Worm (Caenorhabditis elegans) whole organism, L3 larva: ENCODE data around the gene ZK355.3.

Experiments
- aly-2 ChIP-seq: fragments of 150-350 bp; optimal IDR thresholded peaks from 2 replicates; lab custom pipeline; 2014; ENCODE audit warnings: missing biosample characterization, missing genetic modification characterization
- ama-1 ChIP-seq: fragments of 150-350 bp; optimal IDR thresholded peaks from 2 replicates; lab custom pipeline; 2018
- ceh-28 ChIP-seq: fragments of 150-350 bp; optimal IDR thresholded peaks from 2 replicates; lab custom pipeline; 2014; ENCODE audit warnings: missing biosample characterization, missing genetic modification reagents, missing genetic modification characterization
- ceh-82 ChIP-seq: fragments of 150-350 bp; optimal IDR thresholded peaks from 2 replicates; lab custom pipeline; 2014; ENCODE audit warnings: missing biosample characterization, missing genetic modification characterization
- egl-27 ChIP-seq: sonication (generic microtip); optimal IDR thresholded peaks from 4 replicates; lab custom pipeline; 2017; ENCODE audit warnings: missing biosample characterization, missing genetic modification reagents, missing genetic modification characterization
- egl-5 ChIP-seq: fragments of 150-350 bp; optimal IDR thresholded peaks from 2 replicates; lab custom pipeline; 2017; ENCODE audit warnings: missing biosample characterization, missing genetic modification reagents, missing genetic modification characterization, inconsistent platforms
- elt-1 ChIP-seq: fragments of 150-350 bp; optimal IDR thresholded peaks from 2 replicates; lab custom pipeline; 2014; ENCODE audit warnings: missing biosample characterization, missing genetic modification characterization
- elt-2 ChIP-seq: sonication (generic microtip); optimal IDR thresholded peaks from 2 replicates; lab custom pipeline; 2016; ENCODE audit warnings: missing genetic modification reagents, mild to moderate bottlenecking, missing genetic modification characterization, missing compliant biosample characterization
- elt-3 ChIP-seq, 3 experiments: fragments of 150-350 bp in 1 of 3; sonication (generic microtip) in 2 of 3; optimal IDR thresholded peaks; 2 replicates in 2 of 3; 4 replicates in 1 of 3; lab custom pipeline; 2014 to 2017; ENCODE audit warnings: missing biosample characterization in 3 of 3, missing genetic modification characterization in 3 of 3
- eor-1 ChIP-seq, 2 experiments: fragments of 150-350 bp; optimal IDR thresholded peaks; 2 replicates each; lab custom pipeline; 2014 to 2018; ENCODE audit warnings: missing biosample characterization in 2 of 2, missing genetic modification characterization in 2 of 2
- fkh-10 ChIP-seq: sonication (generic microtip); optimal IDR thresholded peaks from 2 replicates; lab custom pipeline; 2017; ENCODE audit warnings: missing biosample characterization, missing genetic modification reagents, missing genetic modification characterization
- fkh-2 ChIP-seq: fragments of 150-350 bp; optimal IDR thresholded peaks from 2 replicates; lab custom pipeline; 2014; ENCODE audit warnings: missing biosample characterization, missing genetic modification reagents, missing genetic modification characterization
- fos-1 ChIP-seq: fragments of 150-350 bp; optimal IDR thresholded peaks from 2 replicates; lab custom pipeline; 2014; ENCODE audit warnings: missing biosample characterization, missing genetic modification characterization
- hmg-11 ChIP-seq: sonication (generic microtip); optimal IDR thresholded peaks from 2 replicates; lab custom pipeline; 2016; ENCODE audit warnings: missing genetic modification characterization, missing compliant biosample characterization
- jun-1 ChIP-seq: fragments of 150-350 bp; optimal IDR thresholded peaks from 2 replicates; lab custom pipeline; 2014; ENCODE audit warnings: missing biosample characterization, missing genetic modification reagents, missing genetic modification characterization
- lin-15B ChIP-seq: fragments of 150-350 bp; optimal IDR thresholded peaks from 2 replicates; lab custom pipeline; 2014; ENCODE audit warnings: missing biosample characterization, missing genetic modification characterization
- lin-39 ChIP-seq: fragments of 150-350 bp; optimal IDR thresholded peaks from 2 replicates; lab custom pipeline; 2018; ENCODE audit warnings: missing biosample characterization, missing genetic modification reagents, missing genetic modification characterization
- lsy-12 ChIP-seq: sonication (generic microtip); optimal IDR thresholded peaks from 2 replicates; lab custom pipeline; 2016; ENCODE audit warnings: mild to moderate bottlenecking, missing genetic modification characterization, missing compliant biosample characterization
- mdl-1 ChIP-seq: fragments of 150-350 bp; optimal IDR thresholded peaks from 2 replicates; lab custom pipeline; 2014; ENCODE audit warnings: missing biosample characterization, missing genetic modification characterization
- nfya-1 ChIP-seq: sonication (generic microtip); optimal IDR thresholded peaks from 2 replicates; lab custom pipeline; 2017; ENCODE audit warnings: missing genetic modification characterization, mild to moderate bottlenecking, missing compliant biosample characterization, antibody characterized with exemption, moderate library complexity; ENCODE audit not compliant: insufficient read depth
- nhr-12 ChIP-seq: fragments of 150-350 bp; optimal IDR thresholded peaks from 2 replicates; lab custom pipeline; 2014; ENCODE audit warnings: missing biosample characterization, missing genetic modification characterization
- nhr-23 ChIP-seq: fragments of 150-350 bp; optimal IDR thresholded peaks from 2 replicates; lab custom pipeline; 2014; ENCODE audit warnings: missing biosample characterization, missing genetic modification reagents, missing genetic modification characterization
- nhr-237 ChIP-seq: fragments of 150-350 bp; optimal IDR thresholded peaks from 2 replicates; lab custom pipeline; 2014; ENCODE audit warnings: missing biosample characterization, missing genetic modification characterization
- nhr-43 ChIP-seq: sonication (generic microtip); optimal IDR thresholded peaks from 2 replicates; lab custom pipeline; 2016; ENCODE audit warnings: mild to moderate bottlenecking, missing genetic modification characterization, missing compliant biosample characterization; ENCODE audit not compliant: poor library complexity, severe bottlenecking
- nhr-76 ChIP-seq: fragments of 150-350 bp; sonication (generic microtip); optimal IDR thresholded peaks from 5 replicates; lab custom pipeline; 2014; ENCODE audit warnings: missing biosample characterization, missing genetic modification characterization
- nhr-77 ChIP-seq: fragments of 150-350 bp; optimal IDR thresholded peaks from 2 replicates; lab custom pipeline; 2014; ENCODE audit warnings: missing biosample characterization, missing genetic modification characterization
- pha-4 ChIP-seq: fragments of 150-350 bp; optimal IDR thresholded peaks from 2 replicates; lab custom pipeline; 2014; ENCODE audit warnings: missing biosample characterization, missing genetic modification reagents, missing genetic modification characterization
- pqm-1 ChIP-seq: fragments of 150-350 bp; optimal IDR thresholded peaks from 2 replicates; lab custom pipeline; 2017; ENCODE audit warnings: missing biosample characterization, missing genetic modification characterization, inconsistent platforms
- sea-2 ChIP-seq: fragments of 150-350 bp; sonication (generic microtip); optimal IDR thresholded peaks from 4 replicates; lab custom pipeline; 2014; ENCODE audit warnings: missing biosample characterization, missing genetic modification reagents, missing genetic modification characterization
- skn-1 ChIP-seq: fragments of 150-350 bp; optimal IDR thresholded peaks from 2 replicates; lab custom pipeline; 2014; ENCODE audit warnings: missing biosample characterization, missing genetic modification characterization
- snpc-4 ChIP-seq: fragments of 150-350 bp; optimal IDR thresholded peaks from 2 replicates; lab custom pipeline; 2014; ENCODE audit warnings: missing biosample characterization, missing genetic modification characterization
- unc-39 ChIP-seq: sonication (generic microtip); optimal IDR thresholded peaks from 4 replicates; lab custom pipeline; 2017; ENCODE audit warnings: missing biosample characterization, missing genetic modification characterization
- unc-62 ChIP-seq: fragments of 150-350 bp; sonication (generic microtip); optimal IDR thresholded peaks from 4 replicates; lab custom pipeline; 2014; ENCODE audit warnings: missing biosample characterization, missing genetic modification reagents, missing genetic modification characterization
- ztf-11 ChIP-seq: fragments of 150-350 bp; optimal IDR thresholded peaks from 2 replicates; lab custom pipeline; 2014; ENCODE audit warnings: missing biosample characterization, missing genetic modification characterization

The ZK355.3 gene

ce11 chrII:2939681-2940080, 12.2 kb upstream of the ZK355.3 start:
- no peak for TF ChIP-seq egl-27
- TF ChIP-seq nhr-43 (tag; lab: Kevin White, UChicago), result no peak
- TF ChIP-seq fkh-2 (tag; lab: Kevin White, UChicago), result no peak
- TF ChIP-seq snpc-4 (tag; lab: Kevin White, UChicago), result no peak
- TF ChIP-seq mdl-1 (tag; lab: Kevin White, UChicago), result no peak
- TF ChIP-seq elt-2 (tag; lab: Kevin White, UChicago), result no peak
- TF ChIP-seq nhr-12 (tag; lab: Kevin White, UChicago), result no peak

DNA sequence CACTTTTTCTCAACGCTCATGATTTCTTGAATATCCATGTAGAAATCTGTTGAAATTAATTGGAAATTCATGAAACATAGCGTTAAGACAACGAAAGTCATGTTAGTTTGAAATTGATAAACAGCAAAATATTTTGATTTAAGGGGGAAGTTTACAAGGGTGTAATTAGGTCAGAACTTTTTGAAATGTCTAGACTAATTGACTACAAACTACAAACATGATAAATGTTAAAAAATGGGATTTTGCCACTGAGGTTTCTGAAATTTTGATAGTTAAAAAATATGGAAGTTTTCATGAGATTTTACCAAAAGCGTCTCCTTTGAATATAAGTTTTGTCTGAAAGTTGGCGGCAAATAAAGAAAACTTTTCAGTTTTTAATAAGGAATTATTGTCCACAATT, 10.4 kb upstream of the ZK355.3 start, which contains the start of gene irld-65:
Gene irld-65 (minus strand): TSS at position 101 of the 400 bp plus-strand sequence.
- no peak for TF ChIP-seq ceh-82 (tag; lab: Kevin White, UChicago)
- TF ChIP-seq fos-1 (tag; lab: Kevin White, UChicago), result no peak
- TF ChIP-seq egl-5 (tag; lab: Kevin White, UChicago), result no peak
- no peak for TF ChIP-seq elt-1 (tag; lab: Kevin White, UChicago)
- no peak for TF ChIP-seq lsy-12

- TF ChIP-seq egl-5 (tag; lab: Kevin White, UChicago), result no peak
- TF ChIP-seq aly-2, result no peak
- no peak for TF ChIP-seq nfya-1 (tag; lab: Kevin White, UChicago)
Measured at ce11 chrII:2934354-2934753, 6.9 kb upstream of the ZK355.3 start, which contains the start of gene irld-67. TSS of gene irld-67 (minus strand) at chrII:2934454.

- TF ChIP-seq sea-2 (GFP tag; lab: Kevin White, UChicago) (no peak), egl-5 (tag; lab: Kevin White, UChicago) (no peak), nhr-237 (tag; lab: Kevin White, UChicago) (no peak), hmg-11 (tag; lab: Kevin White, UChicago) (no peak), ceh-28 (tag; lab: Kevin White, UChicago) (no peak), egl-27 (no peak), ceh-82 (tag; lab: Kevin White, UChicago) (no peak), ztf-11 (tag; lab: Kevin White, UChicago) (no peak), nhr-12 (tag; lab: Kevin White, UChicago) (no peak), eor-1 (tag; optimal IDR thresholded peaks at IDR 0.05; lab: Kevin White, UChicago) (no peak), unc-39 (tag; lab: Kevin White, UChicago) (no peak), fkh-2 (tag; lab: Kevin White, UChicago) (no peak), nhr-77 (no peak), pqm-1 (tag; lab: Kevin White, UChicago) (no peak), nhr-23 (tag; lab: Kevin White, UChicago) (no peak)
Measured at ce11 chrII:2931564-2931963, 4.1 kb upstream of the ZK355.3 start.

DNA sequence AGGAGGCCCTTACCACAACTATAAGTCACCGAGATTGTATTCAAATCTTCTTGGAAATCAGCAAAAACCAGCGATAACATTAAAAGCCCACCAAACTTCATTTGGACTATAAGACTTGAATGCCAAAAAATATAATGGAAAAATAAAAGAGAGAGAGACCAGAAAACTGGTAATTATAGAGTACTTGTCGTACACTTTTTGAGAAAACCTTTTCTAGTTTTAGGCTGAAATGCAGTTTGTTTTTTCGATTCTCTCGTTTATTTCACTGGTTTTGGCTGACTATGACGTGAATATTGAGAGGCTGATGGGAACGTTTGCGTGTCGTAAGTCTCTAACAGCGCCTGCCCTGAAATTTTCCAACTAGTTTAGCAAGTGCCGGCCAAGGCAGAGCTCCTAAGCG, 3.1 kb upstream of the ZK355.3 start, which contains the start of the genes irld-64 and irld-63:
Gene irld-64 (minus strand): TSS at position 101 of the 400 bp plus-strand sequence.
Gene irld-63 (plus strand): TSS at position 230 of the 400 bp plus-strand sequence.
- TF ChIP-seq nhr-76 (tag; lab: Kevin White, UChicago) (no peak), fkh-2 (tag; lab: Kevin White, UChicago) (no peak), aly-2 (no peak), eor-1 (tag; optimal IDR thresholded peaks at IDR 0.05; lab: Kevin White, UChicago) (no peak), lin-39 (tag; lab: Kevin White, UChicago) (no peak), skn-1 (tag; lab: Kevin White, UChicago) (no peak), ztf-11 (tag; lab: Kevin White, UChicago) (no peak), jun-1 (tag; lab: Kevin White, UChicago) (no peak), pha-4 (tag; lab: Kevin White, UChicago) (no peak), nhr-43 (tag; lab: Kevin White, UChicago) (no peak), unc-62 (GFP tag; lab: Kevin White, UChicago) (no peak), hmg-11 (tag; lab: Kevin White, UChicago) (no peak)

ce11 chrII:2929846-2930245, 2.4 kb upstream of the ZK355.3 start:
- TF ChIP-seq nhr-237 (tag; lab: Kevin White, UChicago) (no peak), elt-3 (tag; optimal IDR thresholded peaks at IDR 0.05; lab: Kevin White, UChicago) (no peak), nhr-77 (no peak), elt-1 (tag; lab: Kevin White, UChicago) (no peak), lin-15B (tag; lab: Kevin White, UChicago) (no peak), aly-2 (no peak), lin-39 (tag; lab: Kevin White, UChicago) (no peak), ceh-28 (tag; lab: Kevin White, UChicago) (no peak), nhr-76 (tag; lab: Kevin White, UChicago) (no peak), skn-1 (tag; lab: Kevin White, UChicago) (no peak), ztf-11 (tag; lab: Kevin White, UChicago) (no peak), snpc-4 (tag; lab: Kevin White, UChicago) (no peak), nfya-1 (tag; lab: Kevin White, UChicago) (no peak), fkh-10 (GFP tag; lab: Kevin White, UChicago) (no peak), jun-1 (tag; lab: Kevin White, UChicago) (no peak), ama-1 (no peak)
- TF ChIP-seq, all 47 proteins: peak for 0
